Worm (Caenorhabditis elegans): ENCODE results near the gene F48C5.2.

Gene F48C5.2

DNA sequence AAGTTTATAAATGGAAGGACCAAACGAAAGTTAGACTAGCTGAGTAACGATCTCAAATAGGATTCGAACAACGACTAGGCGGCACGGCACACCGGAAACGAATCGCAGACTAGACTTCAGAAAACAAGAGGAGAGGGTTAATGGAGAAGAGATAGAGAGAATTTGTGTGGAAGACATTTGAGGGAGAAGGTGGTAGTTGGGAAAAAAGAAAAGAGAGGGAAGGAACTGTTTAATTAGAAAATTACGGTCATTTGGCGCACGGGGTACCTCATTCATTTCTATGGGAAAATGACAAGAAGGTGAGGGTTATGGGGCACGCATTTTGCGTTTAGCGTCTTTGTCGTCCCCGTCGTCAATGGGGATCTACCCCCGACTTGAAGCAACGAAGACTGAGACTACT lies at the start of gene F48C5.2:
TSS of gene F48C5.2 (minus strand) at position 101 of the 400 bp plus-strand sequence.
- TF ChIP-seq sox-4 (tag; optimal IDR thresholded peaks at IDR 0.05) = no peak
- no peak for TF ChIP-seq lim-6 (tag; optimal IDR thresholded peaks at IDR 0.05)
- no peak for TF ChIP-seq C38D4.7 (GFP tag; optimal IDR thresholded peaks at IDR 0.05)
- TF ChIP-seq rnt-1 (tag; optimal IDR thresholded peaks at IDR 0.05) = no peak
- TF ChIP-seq unc-55 (GFP tag; optimal IDR thresholded peaks at IDR 0.05) = no peak
- no peak for TF ChIP-seq che-1 (tag; optimal IDR thresholded peaks at IDR 0.05)
- TF ChIP-seq pros-1 (tag; optimal IDR thresholded peaks at IDR 0.05) = no peak
- peak; percentile 10 for TF ChIP-seq ceh-31 (tag; optimal IDR thresholded peaks at IDR 0.05)

DNA sequence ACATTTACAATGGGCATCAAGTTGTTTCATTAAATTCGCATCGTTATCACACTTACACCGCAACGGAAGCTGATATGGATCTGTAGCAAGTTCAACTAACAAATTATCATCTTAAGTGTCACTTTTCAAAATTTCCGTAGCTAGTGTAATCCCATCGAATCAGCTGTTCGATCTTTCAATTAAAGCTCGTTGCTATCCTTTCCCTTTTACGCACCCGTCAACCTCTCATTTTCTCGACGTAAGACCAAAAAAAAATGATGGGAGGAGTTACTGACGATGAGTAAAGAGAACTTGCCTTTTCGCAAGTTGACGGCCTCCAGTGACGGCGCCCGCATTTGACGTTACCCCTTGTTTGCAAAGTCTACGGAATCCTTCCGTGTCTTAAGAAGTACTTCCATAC lies 47.8 kb upstream of the F48C5.2 start, which contains the start of gene F29G6.1:
TSS of gene F29G6.1 (plus strand) at position 301 of the 400 bp plus-strand sequence.
- TF ChIP-seq elt-2 (tag; optimal IDR thresholded peaks at IDR 0.05) (no peak), Y22D7AL.16 (tag; optimal IDR thresholded peaks at IDR 0.05) (no peak), pha-4 (tag; optimal IDR thresholded peaks at IDR 0.05) (no peak), dmd-4 (tag; optimal IDR thresholded peaks at IDR 0.05; ENCODE audit: borderline replicate concordance) (no peak), ceh-22 (tag; optimal IDR thresholded peaks at IDR 0.05) (no peak), zip-5 (tag; optimal IDR thresholded peaks at IDR 0.05) (no peak), nhr-11 (tag; optimal IDR thresholded peaks at IDR 0.05) (no peak), hlh-6 (tag; optimal IDR thresholded peaks at IDR 0.05) (no peak), lim-6 (tag; optimal IDR thresholded peaks at IDR 0.05) (no peak), fkh-10 (GFP tag; optimal IDR thresholded peaks at IDR 0.05) (no peak), eyg-1 (tag; optimal IDR thresholded peaks at IDR 0.05) (no peak), unc-55 (GFP tag; optimal IDR thresholded peaks at IDR 0.05) (no peak), pros-1 (tag; optimal IDR thresholded peaks at IDR 0.05) (no peak), ceh-30 (tag; optimal IDR thresholded peaks at IDR 0.05) (no peak), ceh-19 (GFP tag; optimal IDR thresholded peaks at IDR 0.05) (no peak), F13H6.1 (tag; optimal IDR thresholded peaks at IDR 0.05) (no peak), C08G9.2 (tag; optimal IDR thresholded peaks at IDR 0.05) (no peak)

DNA sequence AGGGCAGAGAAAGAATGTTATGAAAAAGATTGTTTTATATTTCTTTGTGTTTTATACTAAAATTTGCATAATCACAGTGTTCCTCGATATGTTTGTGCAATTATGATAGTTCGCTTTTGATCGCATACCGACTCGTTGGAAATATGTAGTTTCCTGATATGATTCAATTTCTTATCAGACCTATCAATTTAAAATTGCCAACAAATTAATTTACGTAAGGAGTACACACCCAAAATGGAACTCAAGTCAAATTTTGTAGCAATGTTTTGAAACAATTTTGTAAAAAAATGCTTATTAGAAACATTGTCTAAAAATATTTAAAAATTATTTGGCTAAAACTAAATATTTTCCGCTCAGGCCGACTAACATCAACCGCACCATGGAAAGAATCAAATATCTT lies 46.5 kb upstream of the F48C5.2 start:
- TF ChIP-seq nfya-1 (tag; optimal IDR thresholded peaks at IDR 0.05) (no peak), syd-9 (tag; optimal IDR thresholded peaks at IDR 0.05) (no peak), pat-9 (tag; optimal IDR thresholded peaks at IDR 0.05) (no peak), hlh-6 (tag; optimal IDR thresholded peaks at IDR 0.05) (no peak), unc-42 (tag; optimal IDR thresholded peaks at IDR 0.05) (no peak), ahr-1 (tag; optimal IDR thresholded peaks at IDR 0.05) (no peak), sdc-2 (tag; optimal IDR thresholded peaks at IDR 0.05) (no peak), che-1 (tag; optimal IDR thresholded peaks at IDR 0.05) (no peak), pag-3 (tag; optimal IDR thresholded peaks at IDR 0.05; ENCODE audit: borderline replicate concordance) (no peak), tbx-7 (tag; optimal IDR thresholded peaks at IDR 0.05) (no peak), tbx-2 (tag; optimal IDR thresholded peaks at IDR 0.05) (no peak), ceh-24 (tag; optimal IDR thresholded peaks at IDR 0.05) (no peak), sox-4 (tag; optimal IDR thresholded peaks at IDR 0.05) (no peak), ceh-9 (tag; optimal IDR thresholded peaks at IDR 0.05) (no peak)

ce11 chrX:11499738-11500137 lies 45.6 kb upstream of the F48C5.2 start, which contains the start of gene T25C12.3:
T25C12.3 (minus strand) TSS chrX:11499999.
- TF ChIP-seq eyg-1 (tag; optimal IDR thresholded peaks at IDR 0.05) = no peak
- TF ChIP-seq pros-1 (tag; optimal IDR thresholded peaks at IDR 0.05) = no peak
- no peak for TF ChIP-seq ets-4 (tag; optimal IDR thresholded peaks at IDR 0.05)
- no peak for TF ChIP-seq F13H6.1 (tag; optimal IDR thresholded peaks at IDR 0.05)
- TF ChIP-seq hlh-6 (tag; optimal IDR thresholded peaks at IDR 0.05) = no peak
- TF ChIP-seq lim-6 (tag; optimal IDR thresholded peaks at IDR 0.05) = no peak
- no peak for TF ChIP-seq dve-1 (tag; optimal IDR thresholded peaks at IDR 0.05)
- no peak for TF ChIP-seq ceh-30 (tag; optimal IDR thresholded peaks at IDR 0.05)
- TF ChIP-seq pha-2 (tag; optimal IDR thresholded peaks at IDR 0.05) = no peak
- no peak for TF ChIP-seq fkh-6 (tag; optimal IDR thresholded peaks at IDR 0.05)
- TF ChIP-seq unc-86 (tag; optimal IDR thresholded peaks at IDR 0.05) = no peak
- no peak for TF ChIP-seq tbx-2 (tag; optimal IDR thresholded peaks at IDR 0.05)
- no peak for TF ChIP-seq ceh-34 (tag; optimal IDR thresholded peaks at IDR 0.05)
- TF ChIP-seq syd-9 (tag; optimal IDR thresholded peaks at IDR 0.05) = no peak
- no peak for TF ChIP-seq ceh-19 (GFP tag; optimal IDR thresholded peaks at IDR 0.05)
- TF ChIP-seq tbx-7 (tag; optimal IDR thresholded peaks at IDR 0.05) = no peak
- no peak for TF ChIP-seq pag-3 (tag; optimal IDR thresholded peaks at IDR 0.05; ENCODE audit: borderline replicate concordance)

Measured in whole organism, late embryonic.